Fruit fly (Drosophila melanogaster) whole organism, adult: ENCODE data around the gene CG43220.

ENCODE experiments used
- CG11617 ChIP-seq: fragments of 200-800 bp; sonication (Bioruptor generic); optimal IDR thresholded peaks from 2 replicates; lab custom pipeline; 2017; ENCODE audit warnings: mild to moderate bottlenecking, missing biosample characterization, missing genetic modification reagents, missing genetic modification characterization
- CG14711 ChIP-seq: fragments of 200-800 bp; sonication (Bioruptor generic); optimal IDR thresholded peaks from 2 replicates; lab custom pipeline; 2018; ENCODE audit warnings: missing biosample characterization, mild to moderate bottlenecking, missing genetic modification characterization, moderate library complexity
- CG5204 ChIP-seq: fragments of 200-800 bp; sonication (Bioruptor generic); optimal IDR thresholded peaks from 2 replicates; lab custom pipeline; 2016; ENCODE audit warnings: missing biosample characterization, missing genetic modification characterization
- CG7045 ChIP-seq: fragments of 200-800 bp; sonication (Bioruptor generic); optimal IDR thresholded peaks from 2 replicates; lab custom pipeline; 2017; ENCODE audit warnings: missing biosample characterization, mild to moderate bottlenecking, missing genetic modification characterization
- Hr96 ChIP-seq: fragments of 200-800 bp; sonication (Bioruptor generic); optimal IDR thresholded peaks from 2 replicates; lab custom pipeline; 2016; ENCODE audit warnings: missing biosample characterization, missing genetic modification characterization
- cic ChIP-seq: fragments of 200-800 bp; sonication (Bioruptor generic); optimal IDR thresholded peaks from 2 replicates; lab custom pipeline; 2017; ENCODE audit warnings: missing biosample characterization, mild to moderate bottlenecking, missing genetic modification characterization, moderate library complexity
- kay ChIP-seq: fragments of 200-800 bp; sonication (Bioruptor generic); peaks from one replicate; lab custom pipeline; 2016; ENCODE audit warnings: missing biosample characterization, missing genetic modification characterization, borderline replicate concordance
- toe ChIP-seq: fragments of 200-800 bp; sonication (Bioruptor generic); optimal IDR thresholded peaks from 2 replicates; lab custom pipeline; 2016; ENCODE audit warnings: missing biosample characterization, missing genetic modification characterization

dm6 chr2L:17437594-17437993 lies 48.8 kb upstream of the CG43220 start:
- no peak for TF ChIP-seq kay
- TF ChIP-seq Hr96 (GFP tag; lab: Kevin White, UChicago) = no peak
- no peak for TF ChIP-seq cic (GFP tag; lab: Kevin White, UChicago)
- TF ChIP-seq CG5204 (GFP tag; lab: Kevin White, UChicago) = no peak
- no peak for TF ChIP-seq CG7045 (GFP tag; lab: Kevin White, UChicago)
- no peak for TF ChIP-seq CG11617 (GFP tag; lab: Kevin White, UChicago)
- no peak for TF ChIP-seq toe
- no peak for TF ChIP-seq CG14711
